Fruit fly (Drosophila melanogaster) whole organism, adult: ENCODE measurements around the gene CkIIalpha-i1.

Source experiments
- CG11617 ChIP-seq: fragments of 200-800 bp; sonication (Bioruptor generic); optimal IDR thresholded peaks from 2 replicates; lab custom pipeline; 2017; ENCODE audit warnings: mild to moderate bottlenecking, missing biosample characterization, missing genetic modification reagents, missing genetic modification characterization
- CG12768 ChIP-seq: fragments of 200-800 bp; sonication (Bioruptor generic); optimal IDR thresholded peaks from 2 replicates; lab custom pipeline; 2017; ENCODE audit warnings: missing biosample characterization, missing genetic modification characterization, mild to moderate bottlenecking, moderate library complexity, missing genetic modification reagents
- CG14711 ChIP-seq: fragments of 200-800 bp; sonication (Bioruptor generic); optimal IDR thresholded peaks from 2 replicates; lab custom pipeline; 2018; ENCODE audit warnings: missing biosample characterization, mild to moderate bottlenecking, missing genetic modification characterization, moderate library complexity
- CG1620 ChIP-seq: fragments of 200-800 bp; sonication (Bioruptor generic); optimal IDR thresholded peaks from 2 replicates; lab custom pipeline; 2016; ENCODE audit warnings: missing biosample characterization, missing genetic modification characterization
- CG33017 ChIP-seq: fragments of 200-800 bp; sonication (Bioruptor generic); optimal IDR thresholded peaks from 2 replicates; lab custom pipeline; 2018; ENCODE audit warnings: missing biosample characterization, mild to moderate bottlenecking, missing genetic modification characterization, moderate library complexity
- CG5204 ChIP-seq: fragments of 200-800 bp; sonication (Bioruptor generic); optimal IDR thresholded peaks from 2 replicates; lab custom pipeline; 2016; ENCODE audit warnings: missing biosample characterization, missing genetic modification characterization
- CG7045 ChIP-seq: fragments of 200-800 bp; sonication (Bioruptor generic); optimal IDR thresholded peaks from 2 replicates; lab custom pipeline; 2017; ENCODE audit warnings: missing biosample characterization, mild to moderate bottlenecking, missing genetic modification characterization
- CG7101 ChIP-seq: fragments of 200-800 bp; sonication (Bioruptor generic); optimal IDR thresholded peaks from 2 replicates; lab custom pipeline; 2018; ENCODE audit warnings: missing biosample characterization, mild to moderate bottlenecking, missing genetic modification characterization, moderate library complexity
- Clk ChIP-seq: fragments of 200-800 bp; sonication (Bioruptor generic); optimal IDR thresholded peaks from 2 replicates; lab custom pipeline; 2017; ENCODE audit warnings: missing biosample characterization, missing genetic modification characterization
- Crg-1 ChIP-seq: fragments of 200-800 bp; sonication (Bioruptor generic); optimal IDR thresholded peaks from 2 replicates; lab custom pipeline; 2016; ENCODE audit warnings: missing biosample characterization, missing genetic modification characterization
- Hr96 ChIP-seq: fragments of 200-800 bp; sonication (Bioruptor generic); optimal IDR thresholded peaks from 2 replicates; lab custom pipeline; 2016; ENCODE audit warnings: missing biosample characterization, missing genetic modification characterization
- Mnt ChIP-seq: fragments of 200-800 bp; sonication (Bioruptor generic); optimal IDR thresholded peaks from 2 replicates; lab custom pipeline; 2016; ENCODE audit warnings: missing biosample characterization, mild to moderate bottlenecking, missing genetic modification characterization
- bab1 ChIP-seq: fragments of 200-800 bp; sonication (Bioruptor generic); optimal IDR thresholded peaks from 3 replicates; lab custom pipeline; 2019; ENCODE audit warnings: missing biosample characterization, mild to moderate bottlenecking, missing genetic modification characterization, moderate library complexity
- cic ChIP-seq: fragments of 200-800 bp; sonication (Bioruptor generic); optimal IDR thresholded peaks from 2 replicates; lab custom pipeline; 2017; ENCODE audit warnings: missing biosample characterization, mild to moderate bottlenecking, missing genetic modification characterization, moderate library complexity
- cnc ChIP-seq, 2 experiments: fragments of >200 bp; optimal IDR thresholded peaks; 2 replicates each; lab custom pipeline; 2017
- kay ChIP-seq: fragments of 200-800 bp; sonication (Bioruptor generic); peaks from one replicate; lab custom pipeline; 2016; ENCODE audit warnings: missing biosample characterization, missing genetic modification characterization, borderline replicate concordance
- ovo ChIP-seq: fragments of 200-800 bp; sonication (Bioruptor generic); optimal IDR thresholded peaks from 2 replicates; lab custom pipeline; 2016; ENCODE audit warnings: missing biosample characterization, missing genetic modification characterization
- pad ChIP-seq: fragments of 200-800 bp; sonication (Bioruptor generic); optimal IDR thresholded peaks from 3 replicates; lab custom pipeline; 2017; ENCODE audit warnings: missing biosample characterization, missing genetic modification characterization, mild to moderate bottlenecking, moderate library complexity, missing genetic modification reagents
- tj ChIP-seq: fragments of 200-800 bp; sonication (Bioruptor generic); optimal IDR thresholded peaks from 3 replicates; lab custom pipeline; 2017; ENCODE audit warnings: missing biosample characterization, mild to moderate bottlenecking, missing genetic modification characterization, moderate library complexity
- toe ChIP-seq: fragments of 200-800 bp; sonication (Bioruptor generic); optimal IDR thresholded peaks from 2 replicates; lab custom pipeline; 2016; ENCODE audit warnings: missing biosample characterization, missing genetic modification characterization

The CkIIalpha-i1 gene

dm6 chr3L:15808022-15808421 is 8.8 kb upstream of the CkIIalpha-i1 start, which contains the start of gene CG6244:
TSS of gene CG6244 (plus strand) at chr3L:15808322.
- TF ChIP-seq kay (no peak), CG14711 (tag; lab: Kevin White, UChicago) (no peak), Hr96 (GFP tag; lab: Kevin White, UChicago) (no peak), CG7045 (GFP tag; lab: Kevin White, UChicago) (no peak), Clk (GFP tag; lab: Kevin White, UChicago) (no peak), bab1 (GFP tag; lab: Kevin White, UChicago) (no peak), CG11617 (no peak), CG7101 (tag; lab: Kevin White, UChicago) (no peak), tj (GFP tag; lab: Kevin White, UChicago) (no peak), toe (GFP tag; lab: Kevin White, UChicago) (no peak), CG1620 (GFP tag; lab: Kevin White, UChicago) (no peak), CG5204 (GFP tag; lab: Kevin White, UChicago) (no peak)

- TF ChIP-seq cnc (optimal IDR thresholded peaks at IDR 0.05; lab: Kevin White, UChicago), result no peak
Observed at dm6 chr3L:15808667-15809066, 8.1 kb upstream of the CkIIalpha-i1 start.

dm6 chr3L:15809185-15809584 is 7.6 kb upstream of the CkIIalpha-i1 start, which contains the start of gene CG13445:
TSS of gene CG13445 (plus strand) at chr3L:15809485.
- TF ChIP-seq CG14711 (tag; lab: Kevin White, UChicago) (no peak), kay (no peak), tj (GFP tag; lab: Kevin White, UChicago) (no peak), ovo (GFP tag; lab: Kevin White, UChicago) (no peak)

dm6 chr3L:15809768-15810167 is 7.0 kb upstream of the CkIIalpha-i1 start:
- TF ChIP-seq CG1620 (GFP tag; lab: Kevin White, UChicago) (no peak), Mnt (GFP tag; lab: Kevin White, UChicago) (no peak), tj (GFP tag; lab: Kevin White, UChicago) (no peak), kay (no peak), pad (GFP tag; lab: Kevin White, UChicago) (no peak), ovo (GFP tag; lab: Kevin White, UChicago) (no peak), CG7101 (tag; lab: Kevin White, UChicago) (no peak), toe (GFP tag; lab: Kevin White, UChicago) (no peak), CG5204 (GFP tag; lab: Kevin White, UChicago) (no peak), CG11617 (no peak), CG7045 (GFP tag; lab: Kevin White, UChicago) (no peak), Hr96 (GFP tag; lab: Kevin White, UChicago) (no peak)

- TF ChIP-seq CG11617, result no peak
- TF ChIP-seq tj (GFP tag; lab: Kevin White, UChicago), result no peak
- peak; percentile 75 for TF ChIP-seq kay
- TF ChIP-seq CG5204 (GFP tag; lab: Kevin White, UChicago), result no peak
Observed at dm6 chr3L:15813988-15814387, 2.8 kb upstream of the CkIIalpha-i1 start.

- TF ChIP-seq cnc (optimal IDR thresholded peaks at IDR 0.05; lab: Kevin White, UChicago), result no peak
- peak; percentile 43 for TF ChIP-seq CG11617
- peak; percentile 47 for TF ChIP-seq pad (GFP tag; lab: Kevin White, UChicago)
- TF ChIP-seq CG1620 (GFP tag; lab: Kevin White, UChicago), result no peak
- TF ChIP-seq ovo (GFP tag; lab: Kevin White, UChicago), result no peak
- no peak for TF ChIP-seq CG5204 (GFP tag; lab: Kevin White, UChicago)
- TF ChIP-seq Crg-1 (GFP tag; lab: Kevin White, UChicago), result no peak
- TF ChIP-seq cic (GFP tag; lab: Kevin White, UChicago), result no peak
- peak; percentile 74 for TF ChIP-seq CG33017 (tag; lab: Kevin White, UChicago)
- peak; percentile 62 for TF ChIP-seq CG14711 (tag; lab: Kevin White, UChicago)
- no peak for TF ChIP-seq Mnt (GFP tag; lab: Kevin White, UChicago)
- peak; percentile 47 for TF ChIP-seq CG7101 (tag; lab: Kevin White, UChicago)
- no peak for TF ChIP-seq Clk (GFP tag; lab: Kevin White, UChicago)
- no peak for TF ChIP-seq Hr96 (GFP tag; lab: Kevin White, UChicago)
- peak; percentile 64 for TF ChIP-seq CG7045 (GFP tag; lab: Kevin White, UChicago)
- no peak for TF ChIP-seq toe (GFP tag; lab: Kevin White, UChicago)
- peak; percentile 39 for TF ChIP-seq CG12768 (GFP tag; lab: Kevin White, UChicago)
- TF ChIP-seq tj (GFP tag; lab: Kevin White, UChicago), result no peak
- TF ChIP-seq kay, result peak; percentile 71
- TF ChIP-seq bab1 (GFP tag; lab: Kevin White, UChicago), result no peak
Observed at dm6 chr3L:15815353-15816142, 1.2 kb upstream of the CkIIalpha-i1 start.

- TF ChIP-seq bab1 (GFP tag; lab: Kevin White, UChicago) (peak; percentile 46), cnc (optimal IDR thresholded peaks at IDR 0.05; lab: Kevin White, UChicago) (no peak), CG14711 (tag; lab: Kevin White, UChicago) (no peak), CG7045 (GFP tag; lab: Kevin White, UChicago) (no peak), Mnt (GFP tag; lab: Kevin White, UChicago) (peak; percentile 9), tj (GFP tag; lab: Kevin White, UChicago) (peak; percentile 73)
Observed at dm6 chr3L:15816143-15816487, 664 bp upstream of the CkIIalpha-i1 start, which contains the start of gene fwe. TSS of gene fwe (minus strand) at chr3L:15816410.
